Worm (Caenorhabditis elegans): ENCODE data around the gene Y70G10A.3.

DNA sequence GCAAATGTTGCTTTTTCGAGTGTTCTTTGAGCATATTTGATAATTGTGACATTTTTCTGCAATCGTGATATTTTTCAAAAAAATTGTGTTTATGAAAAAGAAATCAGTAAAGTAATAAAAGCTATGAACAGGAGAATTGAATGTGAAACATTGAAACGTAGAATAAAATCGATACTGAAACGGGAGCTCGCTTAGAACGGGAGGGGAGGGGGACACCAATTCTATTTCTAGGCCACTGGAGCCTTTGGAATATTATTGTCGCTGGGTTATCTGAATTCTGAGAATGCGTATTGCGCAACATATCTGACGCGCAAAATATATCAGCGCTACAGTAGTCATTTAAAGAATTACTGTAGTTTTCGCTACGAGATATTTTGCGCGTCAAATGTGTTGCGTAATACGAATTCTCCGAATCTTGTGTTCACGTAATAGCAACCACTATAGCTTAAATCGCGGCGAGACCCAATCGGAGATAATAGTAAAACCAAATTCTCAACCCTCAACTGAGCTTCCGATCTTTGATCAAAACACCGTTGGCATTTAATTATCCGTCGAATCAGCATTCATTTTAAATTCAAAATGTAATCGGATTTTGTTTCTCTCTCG is 26.9 kb upstream of the Y70G10A.3 start, which contains the start of the genes blos-1 and best-18:
- TF ChIP-seq ZK546.5 (tag; optimal IDR thresholded peaks at IDR 0.05) (no peak), ceh-16 (tag; optimal IDR thresholded peaks at IDR 0.05) (no peak), unc-39 (tag; optimal IDR thresholded peaks at IDR 0.05) (no peak), elt-3 (tag; optimal IDR thresholded peaks at IDR 0.05) (no peak), egl-27 (tag; optimal IDR thresholded peaks at IDR 0.05) (no peak), nhr-12 (tag; optimal IDR thresholded peaks at IDR 0.05) (no peak), elt-1 (tag; optimal IDR thresholded peaks at IDR 0.05) (no peak), ztf-11 (tag; optimal IDR thresholded peaks at IDR 0.05) (no peak), nhr-11 (tag; optimal IDR thresholded peaks at IDR 0.05) (no peak), aly-2 (tag; optimal IDR thresholded peaks at IDR 0.05) (no peak), elt-2 (tag; optimal IDR thresholded peaks at IDR 0.05) (peak; percentile 13), pha-4 (tag; optimal IDR thresholded peaks at IDR 0.05) (peak; percentile 8), fos-1 (tag; optimal IDR thresholded peaks at IDR 0.05) (no peak)

All from whole organism, L3 larva.